Worm (Caenorhabditis elegans): ENCODE measurements around the gene Y7A5A.24.

DNA sequence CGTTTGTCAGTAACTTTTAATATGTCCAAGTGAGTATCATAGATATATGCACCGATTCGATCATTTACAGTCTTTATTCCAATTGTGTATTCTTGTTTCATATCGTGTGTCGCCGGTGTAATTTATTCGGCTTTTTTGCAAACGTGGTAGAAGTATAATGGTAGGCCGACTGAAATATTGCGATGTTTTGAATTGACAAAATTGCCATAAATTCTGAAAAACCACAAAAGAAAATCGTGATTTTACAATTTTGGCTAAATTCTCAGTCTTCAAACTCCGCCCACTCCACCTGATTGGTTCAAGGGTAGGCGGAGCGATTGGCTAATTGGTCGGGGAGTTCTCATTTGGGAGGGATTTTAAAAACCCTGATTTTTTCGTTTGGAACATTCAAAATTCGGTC lies 2.6 kb upstream of the Y7A5A.24 start, which contains the start of gene Y7A5A.3:
- TF ChIP-seq elt-2 (tag; optimal IDR thresholded peaks at IDR 0.05) (no peak), ama-1 (optimal IDR thresholded peaks at IDR 0.05) (no peak), zag-1 (tag; optimal IDR thresholded peaks at IDR 0.05) (no peak), snpc-4 (tag; optimal IDR thresholded peaks at IDR 0.05) (no peak), mdl-1 (tag; optimal IDR thresholded peaks at IDR 0.05) (no peak), lin-15B (tag; optimal IDR thresholded peaks at IDR 0.05) (no peak), fkh-10 (GFP tag; optimal IDR thresholded peaks at IDR 0.05) (no peak), nhr-77 (tag; optimal IDR thresholded peaks at IDR 0.05) (no peak), ceh-9 (tag; optimal IDR thresholded peaks at IDR 0.05) (no peak), pha-4 (tag; optimal IDR thresholded peaks at IDR 0.05) (no peak), nhr-76 (tag; optimal IDR thresholded peaks at IDR 0.05) (no peak), mml-1 (tag; optimal IDR thresholded peaks at IDR 0.05) (no peak), nfya-1 (tag; optimal IDR thresholded peaks at IDR 0.05; ENCODE audit: insufficient read depth) (no peak), unc-62 (GFP tag; optimal IDR thresholded peaks at IDR 0.05) (no peak)
